Worm (Caenorhabditis elegans) whole organism, early embryonic: ENCODE data around the gene F54B11.7.

Experiments
- B0310.2 ChIP-seq: sonication (generic microtip); optimal IDR thresholded peaks from 2 replicates; lab custom pipeline; 2016; ENCODE audit warnings: mild to moderate bottlenecking, missing genetic modification characterization, missing compliant biosample characterization
- aly-1 ChIP-seq: sonication (generic microtip); optimal IDR thresholded peaks from 2 replicates; lab custom pipeline; 2016; ENCODE audit warnings: missing genetic modification characterization, missing compliant biosample characterization
- ama-1 ChIP-seq: fragments of 150-350 bp; optimal IDR thresholded peaks from 2 replicates; lab custom pipeline; 2014
- ceh-36 ChIP-seq: sonication (generic microtip); optimal IDR thresholded peaks from 2 replicates; lab custom pipeline; 2016; ENCODE audit warnings: missing genetic modification characterization, inconsistent platforms, missing compliant biosample characterization
- ets-7 ChIP-seq: sonication (generic microtip); optimal IDR thresholded peaks from 2 replicates; lab custom pipeline; 2016; ENCODE audit warnings: missing genotype, missing genetic modification characterization, missing compliant biosample characterization
- flt-1 ChIP-seq: fragments of 200-800 bp; sonication (Bioruptor generic); IDR thresholded peaks from 2 replicates; pipeline ENCODE4 v1.3.6; 2022; ENCODE audit warnings: missing genetic modification characterization, missing compliant biosample characterization
- hmbx-1 ChIP-seq: sonication (generic microtip); optimal IDR thresholded peaks from 2 replicates; lab custom pipeline; 2016; ENCODE audit warnings: mild to moderate bottlenecking, missing genetic modification characterization, missing compliant biosample characterization
- hnd-1 ChIP-seq: sonication (generic microtip); optimal IDR thresholded peaks from 2 replicates; lab custom pipeline; 2016; ENCODE audit warnings: missing genetic modification characterization, missing compliant biosample characterization
- scrt-1 ChIP-seq: fragments of 200-800 bp; sonication (Bioruptor generic); IDR thresholded peaks from 2 replicates; pipeline ENCODE4 v1.3.6; 2022; ENCODE audit warnings: missing genetic modification characterization, missing compliant biosample characterization
- sea-1 ChIP-seq: fragments of 200-800 bp; sonication (Bioruptor generic); conservative IDR thresholded peaks from 2 replicates; pipeline ENCODE4 v1.3.6; 2022; ENCODE audit warnings: missing genetic modification characterization, missing compliant biosample characterization
- tbx-37 ChIP-seq: fragments of 200-800 bp; sonication (Bioruptor generic); conservative IDR thresholded peaks from 2 replicates; pipeline ENCODE4 v1.3.6; 2022; ENCODE audit warnings: missing genetic modification reagents, missing genetic modification characterization, missing compliant biosample characterization
- tra-4 ChIP-seq: sonication (generic microtip); optimal IDR thresholded peaks from 2 replicates; lab custom pipeline; 2017; ENCODE audit warnings: missing genetic modification characterization, missing compliant biosample characterization

DNA sequence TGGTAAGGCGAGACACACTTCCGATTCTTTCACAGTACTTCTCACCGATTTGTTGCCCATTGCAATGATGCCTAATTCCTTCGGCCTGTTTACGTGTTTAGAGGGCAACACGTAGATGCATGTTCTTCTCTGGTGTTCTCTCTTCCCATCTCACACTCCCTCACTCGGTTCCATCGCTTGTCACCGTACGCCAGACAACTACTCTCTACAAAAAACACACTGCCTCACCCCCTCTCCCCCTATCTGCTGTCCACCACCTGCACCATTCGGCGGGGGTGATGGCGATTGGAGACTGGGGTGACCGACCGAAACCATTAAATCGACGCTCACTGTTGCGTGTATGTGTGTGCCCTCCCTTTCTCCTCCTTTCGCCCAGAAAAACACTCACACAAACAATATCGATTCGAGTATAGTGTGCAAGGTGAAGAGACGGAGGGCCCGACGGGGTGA, 16.3 kb upstream of the F54B11.7 start:
- TF ChIP-seq tbx-37: no peak
- no peak for TF ChIP-seq flt-1 (GFP tag; lab: Robert Waterston, UW)
- no peak for TF ChIP-seq tra-4 (tag; lab: Kevin White, UChicago)
- no peak for TF ChIP-seq sea-1 (GFP tag; lab: Robert Waterston, UW)
- no peak for TF ChIP-seq ceh-36 (tag; lab: Kevin White, UChicago)
- no peak for TF ChIP-seq ama-1
- TF ChIP-seq hnd-1 (tag; lab: Kevin White, UChicago): no peak
- peak; percentile 61 for TF ChIP-seq aly-1 (tag; lab: Kevin White, UChicago)
- TF ChIP-seq B0310.2 (tag; lab: Kevin White, UChicago): no peak
- no peak for TF ChIP-seq scrt-1
- TF ChIP-seq hmbx-1 (tag; lab: Kevin White, UChicago): no peak
- peak; percentile 18 for TF ChIP-seq ets-7 (tag; lab: Kevin White, UChicago)
